Worm (Caenorhabditis elegans) whole organism, L1 larva: Measurements from ENCODE around the gene cebp-1.
A peak's percentile ranks its signal among the peaks of the same experiment; 100 is the strongest.
"Not testable (repeated sequence)": the region's sequence is repeated elsewhere in the genome, so short reads cannot be mapped to it uniquely, and the experiment has no call there.

Source experiments
- C34B4.2 ChIP-seq: sonication (generic microtip); optimal IDR thresholded peaks from 2 replicates; lab custom pipeline; 2017; ENCODE audit warnings: mild to moderate bottlenecking, missing genetic modification characterization, missing compliant biosample characterization
- F16B12.6 ChIP-seq: fragments of 150-350 bp; optimal IDR thresholded peaks from 2 replicates; lab custom pipeline; 2014; ENCODE audit warnings: missing biosample characterization, missing genetic modification characterization
- aha-1 ChIP-seq: fragments of 150-350 bp; optimal IDR thresholded peaks from 2 replicates; lab custom pipeline; 2014; ENCODE audit warnings: missing biosample characterization, missing genetic modification characterization
- alr-1 ChIP-seq: fragments of 200-800 bp; sonication (Bioruptor generic); optimal IDR thresholded peaks from 2 replicates; lab custom pipeline; 2018; ENCODE audit warnings: borderline replicate concordance, mild to moderate bottlenecking, missing genetic modification characterization, missing compliant biosample characterization
- aly-2 ChIP-seq: fragments of 150-350 bp; optimal IDR thresholded peaks from 2 replicates; lab custom pipeline; 2014; ENCODE audit warnings: missing biosample characterization, missing genetic modification characterization
- ceh-82 ChIP-seq, 3 experiments: fragments of 150-350 bp in 1 of 3; sonication (generic microtip) in 2 of 3; optimal IDR thresholded peaks; 2 replicates each; lab custom pipeline; 2014 to 2017; ENCODE audit warnings: missing biosample characterization in 3 of 3, missing genetic modification characterization in 3 of 3
- dpl-1 ChIP-seq, 3 experiments: fragments of 150-350 bp in 2 of 3; sonication (generic microtip) in 1 of 3; optimal IDR thresholded peaks; 2 replicates each; lab custom pipeline; 2014 to 2017; ENCODE audit warnings: missing biosample characterization in 3 of 3, missing genetic modification characterization in 3 of 3, missing genetic modification reagents in 3 of 3
- dsc-1 ChIP-seq: sonication (generic microtip); optimal IDR thresholded peaks from 2 replicates; lab custom pipeline; 2016; ENCODE audit warnings: mild to moderate bottlenecking, missing genetic modification characterization, missing compliant biosample characterization
- efl-1 ChIP-seq, 4 experiments: fragments of 150-350 bp; optimal IDR thresholded peaks in 3 of 4; peaks in 1 of 4; 1 replicate in 1 of 4; 2 replicates in 3 of 4; lab custom pipeline; 2014; ENCODE audit warnings: missing biosample characterization in 2 of 4, missing genetic modification characterization in 2 of 4, missing genetic modification reagents in 2 of 4
- egl-13 ChIP-seq: sonication (generic microtip); optimal IDR thresholded peaks from 2 replicates; lab custom pipeline; 2016; ENCODE audit warnings: missing genotype, missing genetic modification reagents, missing genetic modification characterization, missing compliant biosample characterization
- elt-3 ChIP-seq, 6 experiments: fragments of 150-350 bp in 1 of 6; sonication (generic microtip); optimal IDR thresholded peaks; 2 replicates each; lab custom pipeline; 2017 to 2018; ENCODE audit warnings: missing biosample characterization in 6 of 6, missing genetic modification characterization in 6 of 6, inconsistent platforms in 1 of 6
- fkh-10 ChIP-seq: sonication (generic microtip); optimal IDR thresholded peaks from 2 replicates; lab custom pipeline; 2017; ENCODE audit warnings: missing biosample characterization, missing genetic modification reagents, missing genetic modification characterization
- fkh-8 ChIP-seq: sonication (generic microtip); optimal IDR thresholded peaks from 2 replicates; lab custom pipeline; 2016; ENCODE audit warnings: mild to moderate bottlenecking, missing genetic modification characterization, missing compliant biosample characterization
- hlh-4 ChIP-seq: sonication (generic microtip); optimal IDR thresholded peaks from 2 replicates; lab custom pipeline; 2016; ENCODE audit warnings: mild to moderate bottlenecking, missing genetic modification characterization, missing compliant biosample characterization
- jun-1 ChIP-seq: fragments of 150-350 bp; optimal IDR thresholded peaks from 2 replicates; lab custom pipeline; 2014; ENCODE audit warnings: missing biosample characterization, missing genetic modification reagents, missing genetic modification characterization
- lin-14 ChIP-seq: fragments of 200-800 bp; sonication (Bioruptor generic); optimal IDR thresholded peaks from 2 replicates; lab custom pipeline; 2018; ENCODE audit warnings: mild to moderate bottlenecking, missing genetic modification characterization, moderate library complexity, missing compliant biosample characterization
- lsy-2 ChIP-seq, 2 experiments: fragments of 150-350 bp; optimal IDR thresholded peaks; 2 replicates each; lab custom pipeline; 2014; ENCODE audit warnings: missing biosample characterization in 2 of 2, missing genetic modification characterization in 2 of 2
- mep-1 ChIP-seq: fragments of 150-350 bp; optimal IDR thresholded peaks from 2 replicates; lab custom pipeline; 2014; ENCODE audit warnings: missing biosample characterization, missing genetic modification characterization
- nhr-11 ChIP-seq: fragments of 150-350 bp; optimal IDR thresholded peaks from 2 replicates; lab custom pipeline; 2014; ENCODE audit warnings: missing biosample characterization, missing genetic modification characterization
- nhr-19 ChIP-seq: fragments of 200-800 bp; sonication (Bioruptor generic); conservative IDR thresholded peaks from 2 replicates; pipeline ENCODE4 v1.3.6; 2022; ENCODE audit warnings: missing genetic modification characterization, missing compliant biosample characterization
- nhr-20 ChIP-seq: sonication (generic microtip); optimal IDR thresholded peaks from 2 replicates; lab custom pipeline; 2016; ENCODE audit warnings: mild to moderate bottlenecking, missing genetic modification characterization, missing compliant biosample characterization
- nhr-47 ChIP-seq: sonication (generic microtip); optimal IDR thresholded peaks from 2 replicates; lab custom pipeline; 2016; ENCODE audit warnings: mild to moderate bottlenecking, missing genetic modification characterization, moderate library complexity, missing compliant biosample characterization
- pag-3 ChIP-seq: sonication (generic microtip); optimal IDR thresholded peaks from 2 replicates; lab custom pipeline; 2017; ENCODE audit warnings: missing genetic modification characterization, mild to moderate bottlenecking, missing compliant biosample characterization, antibody characterized with exemption, borderline replicate concordance; ENCODE audit not compliant: insufficient read depth
- pax-3 ChIP-seq: fragments of 200-800 bp; sonication (Bioruptor generic); optimal IDR thresholded peaks from 2 replicates; lab custom pipeline; 2018; ENCODE audit warnings: mild to moderate bottlenecking, missing genetic modification characterization, moderate library complexity, missing compliant biosample characterization
- rnt-1 ChIP-seq: sonication (generic microtip); optimal IDR thresholded peaks from 2 replicates; lab custom pipeline; 2016; ENCODE audit warnings: mild to moderate bottlenecking, missing genetic modification characterization, moderate library complexity, missing compliant biosample characterization
- skn-1 ChIP-seq: fragments of 150-350 bp; optimal IDR thresholded peaks from 2 replicates; lab custom pipeline; 2014; ENCODE audit warnings: missing biosample characterization, missing genetic modification characterization
- snu-23 ChIP-seq: sonication (generic microtip); optimal IDR thresholded peaks from 2 replicates; lab custom pipeline; 2016; ENCODE audit warnings: missing genetic modification characterization, missing compliant biosample characterization
- sptf-1 ChIP-seq: fragments of 150-350 bp; optimal IDR thresholded peaks from 2 replicates; lab custom pipeline; 2014; ENCODE audit warnings: missing biosample characterization, missing genetic modification characterization
- swsn-7 ChIP-seq: sonication (generic microtip); optimal IDR thresholded peaks from 2 replicates; lab custom pipeline; 2016; ENCODE audit warnings: missing genetic modification characterization, missing compliant biosample characterization
- tbx-2 ChIP-seq: sonication (generic microtip); optimal IDR thresholded peaks from 2 replicates; lab custom pipeline; 2016; ENCODE audit warnings: missing genetic modification characterization, missing compliant biosample characterization
- tlp-1 ChIP-seq: fragments of 150-350 bp; optimal IDR thresholded peaks from 2 replicates; lab custom pipeline; 2014; ENCODE audit warnings: missing biosample characterization, missing genetic modification characterization
- unc-30 ChIP-seq: sonication (generic microtip); optimal IDR thresholded peaks from 2 replicates; lab custom pipeline; 2017; ENCODE audit warnings: missing biosample characterization, missing genetic modification characterization
- unc-86 ChIP-seq: sonication (generic microtip); optimal IDR thresholded peaks from 2 replicates; lab custom pipeline; 2016; ENCODE audit warnings: missing genetic modification characterization, missing compliant biosample characterization

The cebp-1 gene

DNA sequence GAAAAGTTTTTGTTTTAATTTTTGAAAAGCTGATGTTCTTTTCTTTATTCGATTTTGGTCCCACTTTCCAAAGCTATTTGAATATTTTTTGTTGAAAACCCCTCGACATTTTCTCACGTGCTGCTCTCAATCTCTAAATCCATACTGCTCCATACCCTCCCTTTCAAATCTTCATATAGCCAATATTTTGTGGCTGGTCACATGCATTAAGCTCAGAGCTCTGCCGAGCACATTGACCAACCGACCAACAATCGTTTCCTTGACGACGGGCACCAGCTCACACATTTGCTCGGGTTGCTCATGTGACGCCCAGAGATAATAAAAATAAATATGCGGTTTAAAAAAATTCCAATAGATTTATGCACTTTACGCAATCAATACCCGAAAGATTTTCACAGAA is 14.7 kb downstream of the cebp-1 start (continued):
- TF ChIP-seq rnt-1 (peak; percentile 16), lin-14 (GFP tag; lab: Kevin White, UChicago) (peak; percentile 21), dpl-1 (GFP tag; optimal IDR thresholded peaks at IDR 0.05; lab: Kevin White, UChicago) (peak in 1 of 3 experiments; percentile 6), sptf-1 (tag; lab: Kevin White, UChicago) (no peak), tlp-1 (tag; lab: Kevin White, UChicago) (no peak), fkh-8 (peak; percentile 82), C34B4.2 (no peak), egl-13 (tag; lab: Kevin White, UChicago) (peak; percentile 44), nhr-19 (peak; percentile 18; the same call in 1 of the 2 replicates), skn-1 (tag; lab: Kevin White, UChicago) (peak; percentile 34)

DNA sequence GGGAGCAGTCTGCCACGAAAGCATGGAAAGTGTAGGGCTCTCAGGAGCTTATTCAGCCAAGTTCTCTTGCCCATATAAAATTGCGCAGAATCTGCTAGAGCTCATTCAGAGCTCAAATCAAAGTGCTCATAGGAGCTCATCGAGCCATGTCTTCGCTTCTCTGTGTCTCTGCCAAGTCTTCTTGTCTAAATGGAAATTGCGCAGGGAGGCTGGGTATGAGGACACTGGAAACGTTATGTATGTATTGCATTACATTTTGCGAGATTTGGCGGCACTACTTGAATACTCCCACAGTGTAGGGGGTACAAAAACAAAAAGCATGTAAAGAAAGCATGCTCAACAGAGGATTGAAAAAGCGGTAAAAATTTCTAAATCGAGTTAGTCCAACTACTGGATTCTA is 16.6 kb downstream of the cebp-1 start:
- TF ChIP-seq tbx-2 (tag; lab: Kevin White, UChicago), result peak; percentile 11
- TF ChIP-seq egl-13 (tag; lab: Kevin White, UChicago), result no peak
- TF ChIP-seq jun-1 (tag; lab: Kevin White, UChicago), result peak; percentile 1
- TF ChIP-seq skn-1 (tag; lab: Kevin White, UChicago), result peak; percentile 22
- TF ChIP-seq rnt-1, result peak; percentile 9
- TF ChIP-seq lin-14 (GFP tag; lab: Kevin White, UChicago), result no peak
- no peak for TF ChIP-seq aly-2 (tag; lab: Kevin White, UChicago)
- TF ChIP-seq ceh-82 (tag; optimal IDR thresholded peaks at IDR 0.05; lab: Kevin White, UChicago), result peak; percentile 10 to 57 (median 21)
- peak; percentile 68 for TF ChIP-seq nhr-47 (tag; lab: Kevin White, UChicago)
- peak in 1 of 2 experiments; percentile 17 for TF ChIP-seq efl-1 (optimal IDR thresholded peaks at IDR 0.05; lab: Kevin White, UChicago)
- TF ChIP-seq efl-1 (GFP tag; optimal IDR thresholded peaks at IDR 0.05 in 1 of 2; lab: Kevin White, UChicago), result peak in 1 of 2 experiments; percentile 70
- TF ChIP-seq mep-1, result peak; percentile 4
- TF ChIP-seq fkh-10 (GFP tag; lab: Kevin White, UChicago), result peak; percentile 55
- no peak for TF ChIP-seq pag-3 (tag; lab: Kevin White, UChicago)
- TF ChIP-seq snu-23, result peak; percentile 18
- peak; percentile 53 for TF ChIP-seq dsc-1
- TF ChIP-seq unc-86, result no peak
- peak; percentile 43 for TF ChIP-seq fkh-8

ce11 chrX:1430707-1431106 is 23.0 kb downstream of the cebp-1 start, which contains the start of gene F19G12.1:
Gene F19G12.1, plus strand, starts transcription at chrX:1431007.
- TF ChIP-seq hlh-4; F16B12.6; lsy-2 (tag; optimal IDR thresholded peaks at IDR 0.05; lab: Kevin White, UChicago): not testable (repeated sequence)

DNA sequence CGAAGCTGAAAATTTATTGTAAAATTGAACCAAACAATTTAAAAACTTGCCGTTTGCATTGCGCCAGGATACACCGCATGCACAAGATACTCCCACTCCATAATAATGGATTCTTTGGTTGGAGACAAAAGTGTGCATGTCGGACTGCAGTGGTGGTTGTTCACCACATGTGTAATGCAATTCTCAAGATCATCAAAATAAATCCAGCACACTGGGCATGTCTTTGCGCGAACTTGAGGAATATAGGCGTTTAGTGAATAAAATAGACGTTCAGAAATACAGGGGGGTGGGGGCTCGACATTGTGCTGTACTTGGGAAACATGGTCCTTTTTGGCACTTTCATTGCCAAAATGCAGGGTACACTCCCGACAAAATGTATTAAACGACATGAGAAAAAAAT is 27.2 kb downstream of the cebp-1 start, which contains the start of gene F19G12.11:
TSS of gene F19G12.11 (minus strand) at position 101 of the 400 bp plus-strand sequence.
- TF ChIP-seq C34B4.2, result no peak
- no peak for TF ChIP-seq nhr-11
- TF ChIP-seq nhr-20, result no peak
- no peak for TF ChIP-seq unc-30 (tag; lab: Kevin White, UChicago)
- no peak for TF ChIP-seq pax-3 (tag; lab: Kevin White, UChicago)
- no peak for TF ChIP-seq aha-1
- no peak for TF ChIP-seq egl-13 (tag; lab: Kevin White, UChicago)

DNA sequence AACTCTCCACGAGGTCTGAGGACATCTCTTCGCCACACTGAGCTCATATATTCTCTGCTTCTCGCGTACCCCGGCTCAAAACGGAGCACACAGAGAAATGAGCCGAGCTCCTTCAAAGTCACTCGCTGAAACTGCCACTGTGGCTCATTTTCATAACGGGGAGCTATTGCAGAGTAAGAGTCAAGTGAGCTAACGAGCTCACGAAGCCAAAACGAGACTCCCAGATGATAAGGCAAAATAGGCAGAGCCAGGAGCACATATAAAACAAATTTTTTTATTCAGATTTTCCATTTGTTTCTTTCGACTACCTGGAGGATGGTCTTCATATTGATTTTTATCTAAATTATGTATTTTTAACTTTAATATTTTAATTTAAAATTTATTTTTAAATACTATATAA is 29.2 kb downstream of the cebp-1 start, which contains the start of gene F19G12.3:
TSS of gene F19G12.3 (plus strand) at position 301 of the 400 bp plus-strand sequence.
- TF ChIP-seq swsn-7 (tag; lab: Kevin White, UChicago), result no peak
- peak; percentile 42 for TF ChIP-seq skn-1 (tag; lab: Kevin White, UChicago)
- TF ChIP-seq fkh-8, result peak; percentile 7
- TF ChIP-seq, all 84 proteins: peak for 2

- TF ChIP-seq nhr-11 (no peak), skn-1 (tag; lab: Kevin White, UChicago) (peak; percentile 100), alr-1 (no peak), C34B4.2 (no peak), elt-3 (tag; optimal IDR thresholded peaks at IDR 0.05; lab: Kevin White, UChicago) (peak in 1 of 6 experiments; percentile 30), lsy-2 (tag; optimal IDR thresholded peaks at IDR 0.05; lab: Kevin White, UChicago) (no peak)
- TF ChIP-seq, all 84 proteins: peak for 2
Observed at ce11 chrX:1420524-1420923, 33.1 kb downstream of the cebp-1 start.
